Worm (Caenorhabditis elegans) whole organism, mixed stage, embryonic: ENCODE measurements around the gene rars-1.

Experiments used
- M03D4.4 ChIP-seq: sonication (generic microtip); optimal IDR thresholded peaks from 2 replicates; lab custom pipeline; 2017; ENCODE audit warnings: mild to moderate bottlenecking, missing genetic modification characterization, missing compliant biosample characterization
- blmp-1 ChIP-seq: fragments of 150-350 bp; optimal IDR thresholded peaks from 2 replicates; lab custom pipeline; 2014; ENCODE audit warnings: missing biosample characterization, missing genetic modification characterization
- ceh-39 ChIP-seq: fragments of 150-350 bp; optimal IDR thresholded peaks from 2 replicates; lab custom pipeline; 2014; ENCODE audit warnings: missing biosample characterization, missing genetic modification characterization
- ceh-43 ChIP-seq: fragments of 200-800 bp; sonication (Bioruptor generic); optimal IDR thresholded peaks from 2 replicates; lab custom pipeline; 2018; ENCODE audit warnings: mild to moderate bottlenecking, missing genetic modification characterization, moderate library complexity, missing compliant biosample characterization
- ceh-83 ChIP-seq: fragments of 200-800 bp; sonication (Bioruptor generic); optimal IDR thresholded peaks from 2 replicates; lab custom pipeline; 2018; ENCODE audit warnings: mild to moderate bottlenecking, missing genetic modification characterization, missing compliant biosample characterization
- ces-1 ChIP-seq: fragments of 150-350 bp; optimal IDR thresholded peaks from 2 replicates; lab custom pipeline; 2014; ENCODE audit warnings: missing biosample characterization, missing genetic modification reagents, missing genetic modification characterization
- cnd-1 ChIP-seq: fragments of 200-800 bp; sonication (Bioruptor generic); optimal IDR thresholded peaks from 2 replicates; lab custom pipeline; 2018; ENCODE audit warnings: mild to moderate bottlenecking, missing genetic modification characterization, missing compliant biosample characterization
- drap-1 ChIP-seq: fragments of 200-800 bp; sonication (Bioruptor generic); optimal IDR thresholded peaks from 3 replicates; lab custom pipeline; 2018; ENCODE audit warnings: mild to moderate bottlenecking, missing genetic modification characterization, missing compliant biosample characterization
- elt-3 ChIP-seq: fragments of 150-350 bp; optimal IDR thresholded peaks from 2 replicates; lab custom pipeline; 2014; ENCODE audit warnings: missing biosample characterization, missing genetic modification characterization
- flh-1 ChIP-seq: fragments of 200-800 bp; sonication (Bioruptor generic); optimal IDR thresholded peaks from 2 replicates; lab custom pipeline; 2018; ENCODE audit warnings: mild to moderate bottlenecking, missing genetic modification characterization, moderate library complexity, missing compliant biosample characterization
- ham-2 ChIP-seq: fragments of 200-800 bp; sonication (Bioruptor generic); optimal IDR thresholded peaks from 2 replicates; lab custom pipeline; 2018; ENCODE audit warnings: mild to moderate bottlenecking, missing genetic modification characterization, missing compliant biosample characterization
- hlh-1 ChIP-seq: fragments of 150-350 bp; optimal IDR thresholded peaks from 2 replicates; lab custom pipeline; 2014; ENCODE audit warnings: missing biosample characterization, missing genetic modification reagents, missing genetic modification characterization
- lin-13 ChIP-seq: fragments of 150-350 bp; optimal IDR thresholded peaks from 2 replicates; lab custom pipeline; 2014; ENCODE audit warnings: missing biosample characterization, missing genetic modification characterization
- lin-32 ChIP-seq: fragments of 200-800 bp; sonication (Bioruptor generic); optimal IDR thresholded peaks from 2 replicates; lab custom pipeline; 2018; ENCODE audit warnings: mild to moderate bottlenecking, missing genetic modification characterization, missing compliant biosample characterization
- mab-5 ChIP-seq: fragments of 150-350 bp; optimal IDR thresholded peaks from 2 replicates; lab custom pipeline; 2014; ENCODE audit warnings: missing biosample characterization, missing genetic modification characterization
- mep-1 ChIP-seq: fragments of 150-350 bp; optimal IDR thresholded peaks from 2 replicates; lab custom pipeline; 2017; ENCODE audit warnings: missing biosample characterization, missing genetic modification reagents, missing genetic modification characterization, inconsistent platforms
- mls-2 ChIP-seq: sonication (generic microtip); optimal IDR thresholded peaks from 2 replicates; lab custom pipeline; 2016; ENCODE audit warnings: mild to moderate bottlenecking, missing genetic modification characterization, moderate library complexity, missing compliant biosample characterization
- nhr-12 ChIP-seq: fragments of 150-350 bp; optimal IDR thresholded peaks from 2 replicates; lab custom pipeline; 2014; ENCODE audit warnings: missing biosample characterization, missing genetic modification characterization
- nhr-2 ChIP-seq: fragments of 150-350 bp; optimal IDR thresholded peaks from 2 replicates; lab custom pipeline; 2014; ENCODE audit warnings: missing biosample characterization, missing genetic modification characterization
- nhr-237 ChIP-seq: fragments of 150-350 bp; optimal IDR thresholded peaks from 2 replicates; lab custom pipeline; 2014; ENCODE audit warnings: missing biosample characterization, missing genetic modification characterization
- nhr-28 ChIP-seq: fragments of 150-350 bp; optimal IDR thresholded peaks from 2 replicates; lab custom pipeline; 2014; ENCODE audit warnings: missing biosample characterization, missing genetic modification characterization
- pha-4 ChIP-seq: fragments of 150-350 bp; optimal IDR thresholded peaks from 2 replicates; lab custom pipeline; 2018; ENCODE audit warnings: missing biosample characterization, missing genetic modification reagents, missing genetic modification characterization
- sem-2 ChIP-seq: fragments of 200-800 bp; sonication (Bioruptor generic); optimal IDR thresholded peaks from 2 replicates; lab custom pipeline; 2018; ENCODE audit warnings: mild to moderate bottlenecking, missing genetic modification characterization, missing compliant biosample characterization
- snpc-4 ChIP-seq: fragments of 150-350 bp; optimal IDR thresholded peaks from 2 replicates; lab custom pipeline; 2014; ENCODE audit warnings: missing biosample characterization, missing genetic modification characterization
- sptf-1 ChIP-seq: sonication (generic microtip); optimal IDR thresholded peaks from 2 replicates; lab custom pipeline; 2017; ENCODE audit warnings: mild to moderate bottlenecking, missing genetic modification characterization, moderate library complexity, missing compliant biosample characterization
- tbx-8 ChIP-seq: fragments of 200-800 bp; sonication (Bioruptor generic); optimal IDR thresholded peaks from 2 replicates; lab custom pipeline; 2018; ENCODE audit warnings: mild to moderate bottlenecking, missing genetic modification characterization, moderate library complexity, missing compliant biosample characterization
- unc-120 ChIP-seq: sonication (generic microtip); optimal IDR thresholded peaks from 2 replicates; lab custom pipeline; 2017; ENCODE audit warnings: missing genetic modification characterization, missing compliant biosample characterization; ENCODE audit not compliant: poor library complexity, severe bottlenecking
- unc-62 ChIP-seq: fragments of 150-350 bp; optimal IDR thresholded peaks from 2 replicates; lab custom pipeline; 2014; ENCODE audit warnings: missing biosample characterization, missing genetic modification reagents, missing genetic modification characterization
- zip-8 ChIP-seq: fragments of 150-350 bp; optimal IDR thresholded peaks from 2 replicates; lab custom pipeline; 2014; ENCODE audit warnings: missing biosample characterization, missing genetic modification characterization
- ztf-11 ChIP-seq: fragments of 150-350 bp; optimal IDR thresholded peaks from 2 replicates; lab custom pipeline; 2014; ENCODE audit warnings: missing biosample characterization, missing genetic modification characterization

The rars-1 gene

DNA sequence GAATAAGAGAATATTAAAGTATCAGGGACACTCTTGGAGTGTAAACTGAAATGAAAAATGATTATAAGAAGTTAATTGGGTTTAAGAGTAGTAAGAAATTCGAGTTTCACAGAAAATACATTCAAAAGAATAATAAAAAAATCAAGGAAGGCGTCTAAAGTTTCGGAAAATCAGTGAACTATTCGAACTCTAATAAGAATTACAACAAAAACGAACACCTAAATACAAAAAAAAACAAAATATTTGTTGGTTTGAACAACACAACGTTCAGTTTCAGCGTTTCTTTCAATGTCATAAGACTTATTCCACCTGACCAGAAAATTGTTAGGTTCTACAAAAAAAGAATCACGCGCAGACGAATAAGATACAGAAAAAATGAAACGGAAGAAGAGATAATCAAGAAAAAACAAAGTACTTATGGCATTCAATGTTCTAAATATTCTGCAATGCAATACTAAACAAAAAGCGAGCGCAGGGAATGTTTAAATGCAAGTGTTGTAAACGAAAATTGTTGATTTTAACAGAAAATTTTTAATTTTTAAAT, 17.9 kb downstream of the rars-1 start, which contains the start of gene nhl-2:
nhl-2 (minus strand) TSS at position 51 of the 544 bp plus-strand sequence.
- TF ChIP-seq ham-2, result no peak

DNA sequence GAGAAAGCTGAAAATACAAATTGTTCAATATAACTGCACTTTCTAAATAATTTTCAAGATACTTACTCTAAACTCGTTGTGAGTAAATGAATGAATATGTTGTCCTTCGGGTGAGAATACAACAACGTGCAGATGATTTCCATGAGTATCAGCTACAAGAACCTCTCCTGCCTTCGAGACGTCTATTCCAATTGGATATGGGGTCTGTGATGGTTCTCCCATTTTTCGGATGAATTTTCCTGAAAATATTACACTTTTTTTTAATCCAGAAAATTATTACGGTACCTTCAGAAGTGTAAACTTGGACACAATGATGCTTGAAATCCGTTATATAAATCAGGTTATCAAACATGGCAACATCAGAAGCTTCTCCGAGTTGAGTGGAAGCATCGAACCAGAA, 21.7 kb downstream of the rars-1 start:
- TF ChIP-seq ztf-11, result no peak
- TF ChIP-seq blmp-1, result no peak
- TF ChIP-seq lin-32 (GFP tag; lab: Kevin White, UChicago), result no peak
- no peak for TF ChIP-seq sem-2 (GFP tag; lab: Kevin White, UChicago)
- TF ChIP-seq nhr-237, result no peak
- TF ChIP-seq ham-2, result no peak
- TF ChIP-seq ceh-43 (GFP tag; lab: Kevin White, UChicago), result no peak
- no peak for TF ChIP-seq drap-1 (GFP tag; lab: Kevin White, UChicago)
- TF ChIP-seq tbx-8 (GFP tag; lab: Kevin White, UChicago), result no peak
- no peak for TF ChIP-seq ceh-83
- TF ChIP-seq, all 35 proteins: peak for 0

DNA sequence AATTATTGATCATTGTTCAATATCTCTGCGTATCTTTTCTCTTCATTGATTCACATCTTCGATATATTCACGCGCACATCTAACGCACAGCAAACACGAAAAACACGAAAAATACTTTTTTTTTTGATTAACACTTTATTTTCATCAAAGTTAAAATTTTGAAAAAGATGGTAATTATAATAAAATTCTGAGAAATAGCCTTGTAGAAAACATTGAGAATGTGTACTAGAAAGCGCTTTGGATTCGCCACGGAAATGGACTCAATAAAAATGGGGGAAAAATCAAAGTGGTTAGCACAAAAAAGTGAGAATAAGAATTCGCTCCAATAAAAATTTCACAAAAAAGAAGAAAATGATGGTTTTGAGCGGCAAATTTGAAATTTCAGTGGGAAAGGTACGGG, 23.4 kb downstream of the rars-1 start, which contains the start of gene F26F4.6:
F26F4.6 (minus strand) TSS at position 101 of the 400 bp plus-strand sequence.
- no peak for TF ChIP-seq pha-4 (tag; lab: Kevin White, UChicago)
- no peak for TF ChIP-seq nhr-28 (tag; lab: Kevin White, UChicago)
- no peak for TF ChIP-seq mab-5 (tag; lab: Kevin White, UChicago)
- TF ChIP-seq sem-2 (GFP tag; lab: Kevin White, UChicago), result no peak
- no peak for TF ChIP-seq sptf-1 (tag; lab: Kevin White, UChicago)
- TF ChIP-seq nhr-12 (tag; lab: Kevin White, UChicago), result no peak
- no peak for TF ChIP-seq snpc-4 (tag; lab: Kevin White, UChicago)
- TF ChIP-seq zip-8, result no peak
- no peak for TF ChIP-seq lin-32 (GFP tag; lab: Kevin White, UChicago)
- no peak for TF ChIP-seq lin-13 (tag; lab: Kevin White, UChicago)

DNA sequence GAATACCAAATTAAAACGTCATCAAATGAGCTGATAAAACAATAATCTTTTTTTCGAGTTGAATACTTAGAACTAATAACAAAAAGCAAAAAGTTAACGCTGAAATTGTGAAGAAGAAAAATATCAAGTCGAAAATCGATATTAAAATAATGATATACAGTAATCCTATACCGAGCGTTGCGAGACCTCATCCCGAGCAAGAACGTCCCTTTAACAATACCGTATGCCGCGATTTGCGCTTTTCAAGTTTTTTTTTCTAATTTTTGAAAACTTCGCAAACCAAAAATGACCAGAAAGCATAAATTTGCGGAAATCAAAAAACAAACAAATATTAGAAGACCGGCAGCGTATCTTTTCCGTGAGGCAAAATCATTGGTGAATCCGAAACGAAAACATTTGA, 26.0 kb downstream of the rars-1 start, which contains the start of gene F26F4.5:
F26F4.5 (minus strand) TSS at position 256 of the 400 bp plus-strand sequence.
- TF ChIP-seq nhr-12 (tag; lab: Kevin White, UChicago) (no peak), pha-4 (tag; lab: Kevin White, UChicago) (no peak), unc-120 (tag; lab: Kevin White, UChicago) (no peak), ces-1 (no peak)

DNA sequence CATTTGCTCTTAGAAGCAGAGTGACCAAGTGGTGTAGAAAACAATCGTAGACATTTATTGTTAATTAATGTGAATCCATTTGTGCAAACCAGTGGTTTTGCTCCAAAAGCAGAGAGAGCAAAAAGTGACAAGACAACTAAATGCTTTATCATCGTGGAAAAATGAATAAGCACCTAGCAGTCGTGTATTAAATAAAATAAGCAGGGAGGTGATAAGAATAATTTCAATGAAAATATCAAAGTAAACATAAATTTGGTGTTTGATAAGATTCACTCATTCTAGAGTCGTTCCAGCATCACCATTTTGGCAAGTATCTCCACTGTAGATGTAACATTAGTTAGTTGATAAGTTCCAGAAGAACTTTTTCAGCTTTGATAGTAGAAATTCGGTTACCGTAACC, 29.7 kb downstream of the rars-1 start, which contains the start of gene clec-6:
clec-6 (minus strand) TSS at position 154 of the 400 bp plus-strand sequence.
- TF ChIP-seq unc-120 (tag; lab: Kevin White, UChicago) (no peak), flh-1 (GFP tag; lab: Kevin White, UChicago) (no peak), nhr-2 (tag; lab: Kevin White, UChicago) (no peak), elt-3 (tag; lab: Kevin White, UChicago) (no peak), M03D4.4 (tag; lab: Kevin White, UChicago) (no peak), sptf-1 (tag; lab: Kevin White, UChicago) (no peak), ceh-39 (no peak), mls-2 (tag; lab: Kevin White, UChicago) (no peak), hlh-1 (tag; lab: Kevin White, UChicago) (no peak), unc-62 (GFP tag; lab: Kevin White, UChicago) (no peak)

DNA sequence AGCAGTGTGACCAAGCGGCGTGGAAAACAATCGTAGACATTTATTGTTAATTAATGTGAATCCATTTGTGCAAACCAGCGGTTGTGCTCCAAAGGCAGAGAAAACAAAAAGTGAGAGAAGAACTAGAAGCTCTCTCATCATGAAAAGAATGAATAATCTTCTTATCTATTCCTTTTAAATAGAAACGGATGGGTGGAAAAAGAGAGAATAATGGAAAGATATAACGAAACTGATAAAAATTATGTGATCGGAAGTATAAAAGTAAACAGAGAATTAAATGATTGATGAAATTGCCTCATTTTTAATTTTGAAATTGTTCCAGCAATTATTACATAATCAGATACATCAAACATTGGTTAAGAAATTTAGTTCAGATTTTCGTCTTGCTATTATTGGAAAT, 33.5 kb downstream of the rars-1 start, which contains the start of gene clec-5:
clec-5 (minus strand) TSS at position 178 of the 400 bp plus-strand sequence.
- TF ChIP-seq mep-1 (tag; lab: Kevin White, UChicago) (no peak), sem-2 (GFP tag; lab: Kevin White, UChicago) (no peak), unc-62 (GFP tag; lab: Kevin White, UChicago) (no peak), cnd-1 (tag; lab: Kevin White, UChicago) (no peak), sptf-1 (tag; lab: Kevin White, UChicago) (no peak)
